Worm (Caenorhabditis elegans) whole organism, midembryonic: Measurements from ENCODE around the gene srz-102.

Source experiments
- cog-1 ChIP-seq: sonication (generic microtip); optimal IDR thresholded peaks from 2 replicates; lab custom pipeline; 2016; ENCODE audit warnings: missing genetic modification characterization, missing compliant biosample characterization
- flt-1 ChIP-seq: fragments of 200-800 bp; sonication (Bioruptor generic); IDR thresholded peaks from 2 replicates; pipeline ENCODE4 v1.3.6; 2022; ENCODE audit warnings: missing genetic modification characterization, missing compliant biosample characterization
- klf-2 ChIP-seq: fragments of 200-800 bp; sonication (Bioruptor generic); conservative IDR thresholded peaks from 2 replicates; pipeline ENCODE4 v1.3.6; 2022; ENCODE audit warnings: missing genetic modification reagents, missing genetic modification characterization, missing compliant biosample characterization
- ref-1 ChIP-seq: fragments of 200-800 bp; sonication (Bioruptor generic); conservative IDR thresholded peaks from 2 replicates; pipeline ENCODE4 v1.3.6; 2022; ENCODE audit warnings: missing genetic modification reagents, missing genetic modification characterization, missing compliant biosample characterization
- tab-1 ChIP-seq: fragments of 200-800 bp; sonication (Bioruptor generic); IDR thresholded peaks from 2 replicates; pipeline ENCODE4 v1.3.6; 2022; ENCODE audit warnings: missing genetic modification characterization, missing compliant biosample characterization
- ztf-29 ChIP-seq: fragments of 200-800 bp; sonication (Bioruptor generic); IDR thresholded peaks from 2 replicates; pipeline ENCODE4 v1.3.6; 2022; ENCODE audit warnings: missing genetic modification reagents, missing genetic modification characterization, missing compliant biosample characterization

DNA sequence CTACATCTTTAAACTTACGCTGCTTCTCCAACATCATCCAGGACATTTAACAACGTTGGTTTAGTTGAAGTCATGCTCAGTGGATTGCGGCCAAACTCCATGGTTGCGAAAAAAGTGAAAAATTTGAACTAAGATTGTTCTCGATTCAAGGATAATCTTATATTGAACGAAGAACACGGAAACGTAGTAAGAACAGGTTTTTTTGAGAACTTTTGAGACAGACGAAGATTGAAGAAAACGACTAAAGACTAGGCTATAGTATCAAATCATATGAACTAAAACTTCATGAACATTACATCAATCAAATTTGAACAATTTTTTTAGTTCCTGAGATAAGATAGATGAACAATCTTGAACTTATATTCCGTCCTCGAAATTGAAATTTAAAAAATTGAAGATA lies 40.2 kb upstream of the srz-102 start, which contains the start of gene W06G6.10:
- TF ChIP-seq ztf-29 (GFP tag; lab: Robert Waterston, UW) (no peak), tab-1 (GFP tag; lab: Robert Waterston, UW) (no peak), klf-2 (GFP tag; lab: Robert Waterston, UW) (no peak), cog-1 (no peak), flt-1 (no peak), ref-1 (GFP tag; lab: Robert Waterston, UW) (no peak)
